Fruit fly (Drosophila melanogaster) whole organism, embryonic: ENCODE measurements around the gene Inx7.

Experiments used
- CG16779 ChIP-seq: fragments of 200-800 bp; sonication (Bioruptor generic); IDR thresholded peaks from 2 replicates; pipeline ENCODE4 v1.3.6; 2022; ENCODE audit warnings: missing biosample characterization, missing genetic modification characterization
- CG2199 ChIP-seq: fragments of 200-800 bp; sonication (Bioruptor generic); IDR thresholded peaks from 3 replicates; pipeline ENCODE4 v1.3.6; 2022; ENCODE audit warnings: missing biosample characterization, missing genetic modification characterization
- CG9727 ChIP-seq: fragments of 200-800 bp; sonication (Bioruptor generic); optimal IDR thresholded peaks from 3 replicates; lab custom pipeline; 2017; ENCODE audit warnings: missing biosample characterization, mild to moderate bottlenecking, missing genetic modification characterization
- Optix ChIP-seq: fragments of 200-800 bp; sonication (Bioruptor generic); IDR thresholded peaks from 3 replicates; pipeline ENCODE4 v1.3.6; 2022; ENCODE audit warnings: missing biosample characterization, missing genetic modification characterization
- Scr ChIP-seq: fragments of 200-800 bp; sonication (Bioruptor generic); IDR thresholded peaks from 2 replicates; pipeline ENCODE4 v1.3.6; 2022; ENCODE audit warnings: missing biosample characterization, missing genetic modification characterization; ENCODE audit not compliant: partially characterized antibody
- Six4 ChIP-seq: fragments of 200-800 bp; sonication (Bioruptor generic); optimal IDR thresholded peaks from 2 replicates; lab custom pipeline; 2016; ENCODE audit warnings: missing biosample characterization, missing genetic modification characterization
- pb ChIP-seq: fragments of 200-800 bp; sonication (Bioruptor generic); optimal IDR thresholded peaks from 3 replicates; lab custom pipeline; 2016; ENCODE audit warnings: missing biosample characterization, missing genetic modification characterization
- pfk ChIP-seq: fragments of 200-800 bp; sonication (Bioruptor generic); optimal IDR thresholded peaks from 2 replicates; lab custom pipeline; 2018; ENCODE audit warnings: missing biosample characterization, mild to moderate bottlenecking, missing genetic modification characterization, moderate library complexity
- sqz ChIP-seq: fragments of 200-800 bp; sonication (Bioruptor generic); optimal IDR thresholded peaks from 3 replicates; lab custom pipeline; 2018; ENCODE audit warnings: missing biosample characterization, mild to moderate bottlenecking, missing genetic modification characterization

- TF ChIP-seq pb (GFP tag; lab: Kevin White, UChicago) (no peak), Six4 (GFP tag; lab: Kevin White, UChicago) (no peak), CG16779 (GFP tag; lab: Robert Waterston, UW) (no peak), pfk (GFP tag; lab: Kevin White, UChicago) (peak; percentile 51), Optix (GFP tag; lab: Robert Waterston, UW) (no peak), Scr (GFP tag; lab: Robert Waterston, UW) (no peak), CG2199 (GFP tag; lab: Robert Waterston, UW) (no peak; the same call in 2 of the 3 replicates), sqz (GFP tag; lab: Kevin White, UChicago) (no peak), CG9727 (no peak)
These were observed 4.5 kb upstream of the Inx7 start for dm6 chrX:6997653-6998491.
